Worm (Caenorhabditis elegans) whole organism, early embryonic: ENCODE results near the gene ecps-2.

Experiments used
- B0310.2 ChIP-seq: sonication (generic microtip); optimal IDR thresholded peaks from 2 replicates; lab custom pipeline; 2016; ENCODE audit warnings: mild to moderate bottlenecking, missing genetic modification characterization, missing compliant biosample characterization
- F13C5.2 ChIP-seq: sonication (generic microtip); optimal IDR thresholded peaks from 2 replicates; lab custom pipeline; 2017; ENCODE audit warnings: mild to moderate bottlenecking, missing genetic modification characterization, inconsistent platforms, missing compliant biosample characterization
- aly-1 ChIP-seq: sonication (generic microtip); optimal IDR thresholded peaks from 2 replicates; lab custom pipeline; 2016; ENCODE audit warnings: missing genetic modification characterization, missing compliant biosample characterization
- ama-1 ChIP-seq: fragments of 150-350 bp; optimal IDR thresholded peaks from 2 replicates; lab custom pipeline; 2014
- ceh-13 ChIP-seq: fragments of 200-800 bp; sonication (Bioruptor generic); optimal IDR thresholded peaks from 2 replicates; lab custom pipeline; 2018; ENCODE audit warnings: mild to moderate bottlenecking, missing genetic modification characterization, missing compliant biosample characterization
- ceh-36 ChIP-seq: sonication (generic microtip); optimal IDR thresholded peaks from 2 replicates; lab custom pipeline; 2016; ENCODE audit warnings: missing genetic modification characterization, inconsistent platforms, missing compliant biosample characterization
- ets-7 ChIP-seq: sonication (generic microtip); optimal IDR thresholded peaks from 2 replicates; lab custom pipeline; 2016; ENCODE audit warnings: missing genotype, missing genetic modification characterization, missing compliant biosample characterization
- flt-1 ChIP-seq: fragments of 200-800 bp; sonication (Bioruptor generic); IDR thresholded peaks from 2 replicates; pipeline ENCODE4 v1.3.6; 2022; ENCODE audit warnings: missing genetic modification characterization, missing compliant biosample characterization
- hmbx-1 ChIP-seq: sonication (generic microtip); optimal IDR thresholded peaks from 2 replicates; lab custom pipeline; 2016; ENCODE audit warnings: mild to moderate bottlenecking, missing genetic modification characterization, missing compliant biosample characterization
- hmg-4 ChIP-seq: fragments of 200-800 bp; sonication (Bioruptor generic); optimal IDR thresholded peaks from 2 replicates; lab custom pipeline; 2018; ENCODE audit warnings: mild to moderate bottlenecking, missing genetic modification characterization, missing compliant biosample characterization
- hnd-1 ChIP-seq: sonication (generic microtip); optimal IDR thresholded peaks from 2 replicates; lab custom pipeline; 2016; ENCODE audit warnings: missing genetic modification characterization, missing compliant biosample characterization
- pes-1 ChIP-seq: fragments of 200-800 bp; sonication (Bioruptor generic); IDR thresholded peaks from 2 replicates; pipeline ENCODE4 v1.3.6; 2022; ENCODE audit warnings: missing genetic modification reagents, missing genetic modification characterization, missing compliant biosample characterization
- scrt-1 ChIP-seq: fragments of 200-800 bp; sonication (Bioruptor generic); IDR thresholded peaks from 2 replicates; pipeline ENCODE4 v1.3.6; 2022; ENCODE audit warnings: missing genetic modification characterization, missing compliant biosample characterization
- sea-1 ChIP-seq: fragments of 200-800 bp; sonication (Bioruptor generic); conservative IDR thresholded peaks from 2 replicates; pipeline ENCODE4 v1.3.6; 2022; ENCODE audit warnings: missing genetic modification characterization, missing compliant biosample characterization
- tbx-11 ChIP-seq: fragments of 200-800 bp; sonication (Bioruptor generic); IDR thresholded peaks from 2 replicates; pipeline ENCODE4 v1.3.6; 2022; ENCODE audit warnings: missing genetic modification characterization, missing compliant biosample characterization
- tbx-37 ChIP-seq: fragments of 200-800 bp; sonication (Bioruptor generic); conservative IDR thresholded peaks from 2 replicates; pipeline ENCODE4 v1.3.6; 2022; ENCODE audit warnings: missing genetic modification reagents, missing genetic modification characterization, missing compliant biosample characterization
- tra-4 ChIP-seq: sonication (generic microtip); optimal IDR thresholded peaks from 2 replicates; lab custom pipeline; 2017; ENCODE audit warnings: missing genetic modification characterization, missing compliant biosample characterization

The ecps-2 gene

ce11 chrIII:10442355-10443140 lies at the start of gene ecps-2, which contains the start of gene H04D03.2:
ecps-2 (plus strand) TSS chrIII:10443090.
H04D03.2 (minus strand) TSS chrIII:10442405.
- TF ChIP-seq ama-1 (lab: Kevin White, UChicago) (no peak), hnd-1 (tag; lab: Kevin White, UChicago) (no peak), ceh-36 (no peak), ets-7 (no peak), flt-1 (GFP tag; lab: Robert Waterston, UW) (no peak), hmbx-1 (tag; lab: Kevin White, UChicago) (no peak), sea-1 (GFP tag; lab: Robert Waterston, UW) (no peak), tbx-11 (no peak), scrt-1 (GFP tag; lab: Robert Waterston, UW) (no peak), ceh-13 (GFP tag; lab: Kevin White, UChicago) (no peak), hmg-4 (GFP tag; lab: Kevin White, UChicago) (no peak), aly-1 (tag; lab: Kevin White, UChicago) (no peak), tbx-37 (GFP tag; lab: Robert Waterston, UW) (no peak), B0310.2 (no peak), tra-4 (tag; lab: Kevin White, UChicago) (no peak), pes-1 (GFP tag; lab: Robert Waterston, UW) (no peak), F13C5.2 (tag; lab: Kevin White, UChicago) (no peak)

- TF ChIP-seq scrt-1 (GFP tag; lab: Robert Waterston, UW) (no peak), tbx-37 (GFP tag; lab: Robert Waterston, UW) (no peak), ama-1 (lab: Kevin White, UChicago) (no peak), hnd-1 (tag; lab: Kevin White, UChicago) (no peak), hmbx-1 (tag; lab: Kevin White, UChicago) (no peak), ets-7 (no peak), pes-1 (GFP tag; lab: Robert Waterston, UW) (no peak), ceh-13 (GFP tag; lab: Kevin White, UChicago) (no peak), ceh-36 (no peak), tbx-11 (no peak), aly-1 (tag; lab: Kevin White, UChicago) (no peak), flt-1 (GFP tag; lab: Robert Waterston, UW) (no peak), sea-1 (GFP tag; lab: Robert Waterston, UW) (no peak), tra-4 (tag; lab: Kevin White, UChicago) (no peak), hmg-4 (GFP tag; lab: Kevin White, UChicago) (no peak), B0310.2 (no peak), F13C5.2 (tag; lab: Kevin White, UChicago) (no peak)
Measured at ce11 chrIII:10395990-10396389, 46.9 kb upstream of the ecps-2 start, which contains the start of gene M03C11.1. M03C11.1 (minus strand) TSS chrIII:10396090.

ce11 chrIII:10396891-10397502 lies 45.9 kb upstream of the ecps-2 start:
- TF ChIP-seq hmbx-1 (tag; lab: Kevin White, UChicago) (no peak), ceh-36 (no peak), sea-1 (GFP tag; lab: Robert Waterston, UW) (no peak), ceh-13 (GFP tag; lab: Kevin White, UChicago) (no peak), flt-1 (GFP tag; lab: Robert Waterston, UW) (no peak), ama-1 (lab: Kevin White, UChicago) (no peak), pes-1 (GFP tag; lab: Robert Waterston, UW) (no peak), scrt-1 (GFP tag; lab: Robert Waterston, UW) (no peak), tbx-11 (no peak), aly-1 (tag; lab: Kevin White, UChicago) (no peak), F13C5.2 (tag; lab: Kevin White, UChicago) (no peak), B0310.2 (no peak), hnd-1 (tag; lab: Kevin White, UChicago) (no peak), tra-4 (tag; lab: Kevin White, UChicago) (no peak), hmg-4 (GFP tag; lab: Kevin White, UChicago) (no peak), ets-7 (no peak), tbx-37 (GFP tag; lab: Robert Waterston, UW) (no peak)

- TF ChIP-seq flt-1 (GFP tag; lab: Robert Waterston, UW) (no peak), ceh-13 (GFP tag; lab: Kevin White, UChicago) (no peak), hnd-1 (tag; lab: Kevin White, UChicago) (no peak), hmbx-1 (tag; lab: Kevin White, UChicago) (no peak)
Measured at ce11 chrIII:10398919-10399318, 44.0 kb upstream of the ecps-2 start.

ce11 chrIII:10404918-10405317 lies 38.0 kb upstream of the ecps-2 start, which contains the start of the genes M03C11.3 and chl-1:
M03C11.3 (plus strand) TSS chrIII:10405070.
chl-1 (minus strand) TSS chrIII:10405240.
- no peak for TF ChIP-seq ceh-36
- TF ChIP-seq ceh-13 (GFP tag; lab: Kevin White, UChicago) = no peak
- TF ChIP-seq tbx-37 (GFP tag; lab: Robert Waterston, UW) = no peak
- no peak for TF ChIP-seq hmg-4 (GFP tag; lab: Kevin White, UChicago)
- TF ChIP-seq tra-4 (tag; lab: Kevin White, UChicago) = no peak

ce11 chrIII:10407198-10407663 lies 35.7 kb upstream of the ecps-2 start, which contains the start of gene hat-1:
hat-1 (minus strand) TSS chrIII:10407248.
- TF ChIP-seq pes-1 (GFP tag; lab: Robert Waterston, UW) = no peak
- TF ChIP-seq hmg-4 (GFP tag; lab: Kevin White, UChicago) = no peak
- no peak for TF ChIP-seq ets-7
- TF ChIP-seq F13C5.2 (tag; lab: Kevin White, UChicago) = no peak
- TF ChIP-seq hmbx-1 (tag; lab: Kevin White, UChicago) = no peak
- TF ChIP-seq tbx-11 = no peak
- TF ChIP-seq tbx-37 (GFP tag; lab: Robert Waterston, UW) = no peak
- TF ChIP-seq hnd-1 (tag; lab: Kevin White, UChicago) = no peak
- no peak for TF ChIP-seq flt-1 (GFP tag; lab: Robert Waterston, UW)
- TF ChIP-seq aly-1 (tag; lab: Kevin White, UChicago) = no peak
- no peak for TF ChIP-seq ama-1 (lab: Kevin White, UChicago)
- no peak for TF ChIP-seq scrt-1 (GFP tag; lab: Robert Waterston, UW)
- TF ChIP-seq sea-1 (GFP tag; lab: Robert Waterston, UW) = no peak
- no peak for TF ChIP-seq ceh-13 (GFP tag; lab: Kevin White, UChicago)
- no peak for TF ChIP-seq tra-4 (tag; lab: Kevin White, UChicago)
- TF ChIP-seq ceh-36 = no peak
- TF ChIP-seq B0310.2 = no peak
